Fruit fly (Drosophila melanogaster) whole organism, pupa: ENCODE measurements around the gene MBD-R2.
A peak's percentile ranks its signal among the peaks of the same experiment; 100 is the strongest.

ENCODE experiments used
- CG10348 ChIP-seq: fragments of 200-800 bp; sonication (Bioruptor generic); IDR thresholded peaks from 2 replicates; pipeline ENCODE4 v1.3.6; 2022; ENCODE audit warnings: missing biosample characterization, missing genetic modification characterization
- CG12605 ChIP-seq: fragments of 200-800 bp; sonication (Bioruptor generic); IDR thresholded peaks from 2 replicates; pipeline ENCODE4 v1.3.6; 2022; ENCODE audit warnings: missing biosample characterization, missing genetic modification characterization
- CG13204 ChIP-seq: fragments of 200-800 bp; sonication (Bioruptor generic); optimal IDR thresholded peaks from 2 replicates; lab custom pipeline; 2018; ENCODE audit warnings: missing biosample characterization, mild to moderate bottlenecking, missing genetic modification characterization, moderate library complexity
- CG14655 ChIP-seq: fragments of 200-800 bp; sonication (Bioruptor generic); optimal IDR thresholded peaks from 3 replicates; lab custom pipeline; 2017; ENCODE audit warnings: mild to moderate bottlenecking, missing biosample characterization, missing genetic modification reagents, missing genetic modification characterization
- CG15710 ChIP-seq: fragments of 200-800 bp; sonication (Bioruptor generic); optimal IDR thresholded peaks from 2 replicates; lab custom pipeline; 2018; ENCODE audit warnings: missing biosample characterization, mild to moderate bottlenecking, missing genetic modification characterization, moderate library complexity
- CG17806 ChIP-seq: fragments of 200-800 bp; sonication (Bioruptor generic); optimal IDR thresholded peaks from 2 replicates; lab custom pipeline; 2018; ENCODE audit warnings: missing biosample characterization, mild to moderate bottlenecking, missing genetic modification characterization, moderate library complexity
- CG32121 ChIP-seq: fragments of 200-800 bp; sonication (Bioruptor generic); IDR thresholded peaks from 2 replicates; pipeline ENCODE4 v1.3.6; 2022; ENCODE audit warnings: missing biosample characterization, missing genetic modification characterization
- CG34367 ChIP-seq: fragments of 200-800 bp; sonication (Bioruptor generic); optimal IDR thresholded peaks from 2 replicates; lab custom pipeline; 2018; ENCODE audit warnings: missing biosample characterization, mild to moderate bottlenecking, missing genetic modification characterization
- CG4496 ChIP-seq: fragments of 200-800 bp; sonication (Bioruptor generic); IDR thresholded peaks from 3 replicates; pipeline ENCODE4 v1.3.6; 2022; ENCODE audit warnings: missing biosample characterization, missing genetic modification characterization
- CG8159 ChIP-seq: fragments of 200-800 bp; sonication (Bioruptor generic); optimal IDR thresholded peaks from 3 replicates; lab custom pipeline; 2018; ENCODE audit warnings: missing biosample characterization, mild to moderate bottlenecking, missing genetic modification characterization, moderate library complexity
- CG8301 ChIP-seq: fragments of 200-800 bp; sonication (Bioruptor generic); optimal IDR thresholded peaks from 2 replicates; lab custom pipeline; 2018; ENCODE audit warnings: missing biosample characterization, mild to moderate bottlenecking, missing genetic modification characterization
- CG9948 ChIP-seq: fragments of 200-800 bp; sonication (Bioruptor generic); optimal IDR thresholded peaks from 2 replicates; lab custom pipeline; 2018; ENCODE audit warnings: missing biosample characterization, mild to moderate bottlenecking, missing genetic modification characterization, moderate library complexity
- D1 ChIP-seq: fragments of 200-800 bp; sonication (Bioruptor generic); optimal IDR thresholded peaks from 2 replicates; lab custom pipeline; 2018; ENCODE audit warnings: missing biosample characterization, mild to moderate bottlenecking, missing genetic modification characterization, moderate library complexity
- EcR ChIP-seq: fragments of 200-800 bp; sonication (Bioruptor generic); optimal IDR thresholded peaks from 3 replicates; lab custom pipeline; 2019; ENCODE audit warnings: missing biosample characterization, missing genetic modification characterization, mild to moderate bottlenecking, moderate library complexity, missing genetic modification reagents
- Ets98B ChIP-seq: fragments of 200-800 bp; sonication (Bioruptor generic); IDR thresholded peaks from 2 replicates; pipeline ENCODE4 v1.3.6; 2022; ENCODE audit warnings: missing biosample characterization, missing genetic modification characterization
- Pif1A ChIP-seq: fragments of 200-800 bp; sonication (Bioruptor generic); optimal IDR thresholded peaks from 3 replicates; lab custom pipeline; 2016; ENCODE audit warnings: missing biosample characterization, missing genetic modification characterization
- Pif1B ChIP-seq: fragments of 200-800 bp; sonication (Bioruptor generic); optimal IDR thresholded peaks from 3 replicates; lab custom pipeline; 2016; ENCODE audit warnings: missing biosample characterization, missing genetic modification characterization
- Snoo ChIP-seq: fragments of 200-800 bp; sonication (Bioruptor generic); optimal IDR thresholded peaks from 3 replicates; lab custom pipeline; 2017; ENCODE audit warnings: missing biosample characterization, mild to moderate bottlenecking, missing genetic modification characterization, inconsistent platforms
- fd96Ca ChIP-seq: fragments of 200-800 bp; sonication (Bioruptor generic); IDR thresholded peaks from 3 replicates; pipeline ENCODE4 v1.3.6; 2022; ENCODE audit warnings: missing biosample characterization, missing genetic modification characterization
- gl ChIP-seq: fragments of 200-800 bp; sonication (Bioruptor generic); optimal IDR thresholded peaks from 2 replicates; lab custom pipeline; 2018; ENCODE audit warnings: missing biosample characterization, mild to moderate bottlenecking, missing genetic modification characterization
- rn ChIP-seq: fragments of 200-800 bp; sonication (Bioruptor generic); IDR thresholded peaks from 2 replicates; pipeline ENCODE4 v1.3.6; 2022; ENCODE audit warnings: missing biosample characterization, missing genetic modification characterization

MBD-R2 gene

DNA sequence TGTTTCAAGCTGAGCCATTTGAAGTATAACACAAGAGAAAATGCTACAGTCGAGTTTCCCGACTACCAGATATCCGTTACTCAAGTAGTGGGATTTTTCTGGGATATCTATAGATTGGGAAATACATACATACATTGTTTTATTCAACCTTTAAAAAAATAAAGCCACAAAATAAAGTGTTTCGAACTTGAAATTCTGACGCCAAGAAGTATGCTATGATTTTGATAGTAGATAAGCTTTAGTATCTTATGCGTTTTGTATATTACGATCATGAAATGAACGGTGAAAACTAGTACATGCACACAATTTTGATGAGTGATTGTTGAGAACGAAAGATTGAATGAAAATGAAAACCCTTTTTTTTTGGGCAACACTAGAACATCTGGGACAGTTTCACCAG lies 7.5 kb upstream of the MBD-R2 start:
- TF ChIP-seq CG12605 (GFP tag; lab: Robert Waterston, UW) (no peak), CG13204 (GFP tag; lab: Kevin White, UChicago) (no peak), CG17806 (tag; lab: Kevin White, UChicago) (no peak), CG10348 (GFP tag; lab: Robert Waterston, UW) (no peak), CG8301 (tag; lab: Kevin White, UChicago) (no peak), CG15710 (tag; lab: Kevin White, UChicago) (no peak), CG32121 (GFP tag; lab: Robert Waterston, UW) (no peak), rn (no peak), gl (tag; lab: Kevin White, UChicago) (no peak), CG34367 (tag; lab: Kevin White, UChicago) (no peak), D1 (tag; lab: Kevin White, UChicago) (no peak), Pif1A (no peak), CG8159 (no peak), Ets98B (GFP tag; lab: Robert Waterston, UW) (no peak), fd96Ca (GFP tag; lab: Robert Waterston, UW) (no peak), EcR (GFP tag; lab: Kevin White, UChicago) (no peak), CG9948 (no peak), Snoo (tag; lab: Kevin White, UChicago) (no peak), Pif1B (GFP tag; lab: Kevin White, UChicago) (no peak), CG14655 (GFP tag; lab: Kevin White, UChicago) (no peak)
- TF ChIP-seq, all 21 proteins: peak for 0

- no peak for TF ChIP-seq Ets98B (GFP tag; lab: Robert Waterston, UW)
- TF ChIP-seq CG14655 (GFP tag; lab: Kevin White, UChicago) = no peak
These were observed 6.0 kb upstream of the MBD-R2 start for dm6 chr3R:12361962-12362497.

DNA sequence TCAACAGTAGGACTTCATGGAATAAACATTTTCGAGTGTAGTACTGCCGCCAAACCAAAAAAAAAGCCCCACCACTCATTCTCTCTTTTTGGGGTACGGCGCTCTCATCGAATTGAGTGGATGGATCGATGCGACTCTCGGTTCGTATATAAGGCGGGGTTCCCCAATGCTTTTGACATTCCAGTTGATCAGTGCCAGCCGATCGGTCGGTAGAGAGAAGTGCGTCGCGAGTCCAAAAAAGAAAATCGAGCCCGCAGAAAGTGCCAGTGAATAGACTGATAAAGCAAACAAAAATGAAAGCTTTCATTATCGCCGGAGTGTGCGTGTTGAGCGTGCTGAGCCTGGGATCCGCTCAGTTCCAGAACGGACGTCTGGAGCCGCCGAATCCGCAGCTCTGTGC lies 3.8 kb upstream of the MBD-R2 start, which contains the start of gene CG4115:
CG4115 (plus strand) TSS at position 172 of the 400 bp plus-strand sequence.
- peak; percentile 33; the same call in 1 of the 2 replicates for TF ChIP-seq Ets98B (GFP tag; lab: Robert Waterston, UW)
- no peak for TF ChIP-seq CG17806 (tag; lab: Kevin White, UChicago)
- no peak for TF ChIP-seq gl (tag; lab: Kevin White, UChicago)

DNA sequence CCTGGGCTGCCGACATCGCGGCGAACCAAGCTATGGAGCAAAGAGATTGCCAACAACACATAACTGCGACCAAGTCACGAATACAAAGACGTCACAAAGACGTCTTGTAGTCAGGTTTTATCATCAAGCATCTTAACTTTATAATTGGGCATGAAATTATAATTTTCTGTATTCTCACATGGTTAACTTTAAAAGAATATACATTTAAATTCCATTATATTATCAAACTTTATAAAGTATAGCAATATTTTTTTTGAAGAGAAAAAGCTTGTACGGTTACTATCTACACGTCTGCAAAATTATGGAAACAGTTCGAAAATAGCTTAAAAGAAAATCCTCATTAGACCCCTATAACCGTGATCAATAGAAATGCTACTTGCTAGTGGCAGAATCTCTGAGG lies 4.1 kb downstream of the MBD-R2 start, which contains the start of gene CG10041:
CG10041 (minus strand) TSS at position 101 of the 400 bp plus-strand sequence.
- TF ChIP-seq D1 (tag; lab: Kevin White, UChicago) (no peak), CG12605 (GFP tag; lab: Robert Waterston, UW) (no peak), CG34367 (tag; lab: Kevin White, UChicago) (no peak), Snoo (tag; lab: Kevin White, UChicago) (no peak), CG4496 (GFP tag; lab: Robert Waterston, UW) (no peak), CG15710 (tag; lab: Kevin White, UChicago) (no peak), CG9948 (no peak)
- TF ChIP-seq, all 21 proteins: peak for 0

DNA sequence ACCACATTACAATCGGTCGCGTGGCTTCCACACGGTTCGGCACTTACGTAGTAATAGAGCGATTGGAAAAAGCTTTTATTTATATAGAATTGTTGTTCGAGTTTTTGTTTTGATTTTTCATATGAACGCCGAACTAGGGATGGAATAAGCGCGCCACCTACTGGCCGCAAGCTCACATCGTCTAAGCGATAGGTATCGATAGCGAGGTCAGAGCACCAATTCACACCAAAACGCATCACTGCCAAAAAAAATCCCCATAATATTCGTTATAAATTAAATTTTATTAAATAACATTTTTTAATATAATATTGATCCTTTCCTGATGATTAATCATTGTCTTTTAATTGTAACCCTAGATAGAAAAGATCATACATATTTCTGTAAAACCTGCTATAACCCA lies 5.6 kb downstream of the MBD-R2 start, which contains the start of gene CG10038:
CG10038 (minus strand) TSS at position 148 of the 400 bp plus-strand sequence.
- peak; percentile 5 for TF ChIP-seq CG17806 (tag; lab: Kevin White, UChicago)
- no peak for TF ChIP-seq fd96Ca (GFP tag; lab: Robert Waterston, UW)
- no peak for TF ChIP-seq CG34367 (tag; lab: Kevin White, UChicago)
- TF ChIP-seq Ets98B (GFP tag; lab: Robert Waterston, UW) = no peak; the same call in 1 of the 2 replicates
- TF ChIP-seq Snoo (tag; lab: Kevin White, UChicago) = no peak
- peak; percentile 35; the same call in 1 of the 3 replicates for TF ChIP-seq CG4496 (GFP tag; lab: Robert Waterston, UW)
- no peak for TF ChIP-seq Pif1B (GFP tag; lab: Kevin White, UChicago)
- TF ChIP-seq CG10348 (GFP tag; lab: Robert Waterston, UW) = no peak
- TF ChIP-seq rn = no peak
- no peak for TF ChIP-seq Pif1A
- no peak for TF ChIP-seq CG13204 (GFP tag; lab: Kevin White, UChicago)
- no peak for TF ChIP-seq CG8159
- no peak for TF ChIP-seq CG15710 (tag; lab: Kevin White, UChicago)
- peak; percentile 55 for TF ChIP-seq D1 (tag; lab: Kevin White, UChicago)
- TF ChIP-seq gl (tag; lab: Kevin White, UChicago) = no peak
- no peak for TF ChIP-seq CG8301 (tag; lab: Kevin White, UChicago)
- TF ChIP-seq CG9948 = no peak
- no peak for TF ChIP-seq EcR (GFP tag; lab: Kevin White, UChicago)
- no peak for TF ChIP-seq CG12605 (GFP tag; lab: Robert Waterston, UW)

DNA sequence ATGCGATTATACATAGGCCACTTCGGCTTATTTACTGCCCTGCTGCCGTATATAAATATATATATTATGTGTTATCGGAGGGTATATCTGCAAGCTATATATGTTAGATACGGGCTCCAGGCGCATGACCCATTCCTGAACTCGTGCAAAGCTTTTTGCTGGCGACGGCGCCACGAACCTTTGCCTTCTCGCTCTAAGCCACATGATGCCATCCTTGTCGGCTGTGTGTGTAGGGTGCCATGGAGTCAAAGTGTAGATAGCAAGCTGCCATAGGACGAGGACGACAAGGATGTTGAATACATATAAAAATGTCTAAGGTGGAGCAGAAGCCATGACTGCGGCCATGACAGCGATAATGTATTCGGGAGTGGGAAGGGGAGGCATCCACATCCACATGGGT lies 8.4 kb downstream of the MBD-R2 start:
- TF ChIP-seq rn (no peak), CG13204 (GFP tag; lab: Kevin White, UChicago) (no peak), D1 (tag; lab: Kevin White, UChicago) (no peak), CG14655 (GFP tag; lab: Kevin White, UChicago) (no peak), Ets98B (GFP tag; lab: Robert Waterston, UW) (no peak), CG12605 (GFP tag; lab: Robert Waterston, UW) (no peak)
